Fruit fly (Drosophila melanogaster) whole organism, adult: ENCODE results near the gene CG6277.

Source experiments
- CG12768 ChIP-seq: fragments of 200-800 bp; sonication (Bioruptor generic); optimal IDR thresholded peaks from 2 replicates; lab custom pipeline; 2017; ENCODE audit warnings: missing biosample characterization, missing genetic modification characterization, mild to moderate bottlenecking, moderate library complexity, missing genetic modification reagents
- CG1620 ChIP-seq: fragments of 200-800 bp; sonication (Bioruptor generic); optimal IDR thresholded peaks from 2 replicates; lab custom pipeline; 2016; ENCODE audit warnings: missing biosample characterization, missing genetic modification characterization
- CG5204 ChIP-seq: fragments of 200-800 bp; sonication (Bioruptor generic); optimal IDR thresholded peaks from 2 replicates; lab custom pipeline; 2016; ENCODE audit warnings: missing biosample characterization, missing genetic modification characterization
- CG7101 ChIP-seq: fragments of 200-800 bp; sonication (Bioruptor generic); optimal IDR thresholded peaks from 2 replicates; lab custom pipeline; 2018; ENCODE audit warnings: missing biosample characterization, mild to moderate bottlenecking, missing genetic modification characterization, moderate library complexity
- Clk ChIP-seq: fragments of 200-800 bp; sonication (Bioruptor generic); optimal IDR thresholded peaks from 2 replicates; lab custom pipeline; 2017; ENCODE audit warnings: missing biosample characterization, missing genetic modification characterization
- Hr96 ChIP-seq: fragments of 200-800 bp; sonication (Bioruptor generic); optimal IDR thresholded peaks from 2 replicates; lab custom pipeline; 2016; ENCODE audit warnings: missing biosample characterization, missing genetic modification characterization
- Mnt ChIP-seq: fragments of 200-800 bp; sonication (Bioruptor generic); optimal IDR thresholded peaks from 2 replicates; lab custom pipeline; 2016; ENCODE audit warnings: missing biosample characterization, mild to moderate bottlenecking, missing genetic modification characterization
- cic ChIP-seq: fragments of 200-800 bp; sonication (Bioruptor generic); optimal IDR thresholded peaks from 2 replicates; lab custom pipeline; 2017; ENCODE audit warnings: missing biosample characterization, mild to moderate bottlenecking, missing genetic modification characterization, moderate library complexity
- cnc ChIP-seq, 2 experiments: fragments of >200 bp; optimal IDR thresholded peaks; 2 replicates each; lab custom pipeline; 2017
- kay ChIP-seq: fragments of 200-800 bp; sonication (Bioruptor generic); peaks from one replicate; lab custom pipeline; 2016; ENCODE audit warnings: missing biosample characterization, missing genetic modification characterization, borderline replicate concordance
- ovo ChIP-seq: fragments of 200-800 bp; sonication (Bioruptor generic); optimal IDR thresholded peaks from 2 replicates; lab custom pipeline; 2016; ENCODE audit warnings: missing biosample characterization, missing genetic modification characterization
- pad ChIP-seq: fragments of 200-800 bp; sonication (Bioruptor generic); optimal IDR thresholded peaks from 3 replicates; lab custom pipeline; 2017; ENCODE audit warnings: missing biosample characterization, missing genetic modification characterization, mild to moderate bottlenecking, moderate library complexity, missing genetic modification reagents
- tj ChIP-seq: fragments of 200-800 bp; sonication (Bioruptor generic); optimal IDR thresholded peaks from 3 replicates; lab custom pipeline; 2017; ENCODE audit warnings: missing biosample characterization, mild to moderate bottlenecking, missing genetic modification characterization, moderate library complexity
- toe ChIP-seq: fragments of 200-800 bp; sonication (Bioruptor generic); optimal IDR thresholded peaks from 2 replicates; lab custom pipeline; 2016; ENCODE audit warnings: missing biosample characterization, missing genetic modification characterization

DNA sequence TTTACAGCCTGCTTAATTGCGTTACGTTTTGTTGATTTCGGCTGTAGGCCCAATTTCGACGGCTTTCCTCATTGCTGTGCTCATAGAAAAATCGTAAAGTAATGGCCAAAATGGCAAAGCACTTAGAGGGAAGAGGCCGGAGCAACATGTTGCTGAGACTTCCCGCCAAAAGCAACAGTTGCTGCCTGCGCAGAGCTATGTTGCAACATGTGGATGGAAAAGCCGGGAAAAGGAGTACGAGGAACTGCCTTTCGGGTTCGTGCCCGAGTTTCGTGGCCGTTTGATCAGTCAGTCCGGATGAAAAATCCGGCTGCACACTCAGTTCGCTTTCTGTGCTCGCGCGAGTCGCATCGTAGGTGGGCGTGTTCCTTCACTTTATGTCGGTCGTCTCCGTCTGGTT is 26.4 kb downstream of the CG6277 start, which contains the start of gene RYa-R:
- no peak for TF ChIP-seq toe (GFP tag; lab: Kevin White, UChicago)
- no peak for TF ChIP-seq kay (GFP tag; lab: Kevin White, UChicago)
- no peak for TF ChIP-seq tj
- TF ChIP-seq Mnt (GFP tag; lab: Kevin White, UChicago): no peak
- no peak for TF ChIP-seq ovo (GFP tag; lab: Kevin White, UChicago)
- TF ChIP-seq CG1620: no peak
- TF ChIP-seq CG7101 (tag; lab: Kevin White, UChicago): no peak
- TF ChIP-seq cic: no peak
- no peak for TF ChIP-seq Clk (GFP tag; lab: Kevin White, UChicago)
- TF ChIP-seq pad: no peak
- TF ChIP-seq cnc (optimal IDR thresholded peaks at IDR 0.05; lab: Kevin White, UChicago): no peak
- no peak for TF ChIP-seq CG5204 (GFP tag; lab: Kevin White, UChicago)
- TF ChIP-seq CG12768 (GFP tag; lab: Kevin White, UChicago): no peak
- TF ChIP-seq Hr96 (GFP tag; lab: Kevin White, UChicago): no peak
